Fruit fly (Drosophila melanogaster) whole organism, embryonic: ENCODE data around the gene rols.
A peak's percentile ranks its signal among the peaks of the same experiment; 100 is the strongest.

ENCODE experiments used
- ATbp ChIP-seq: fragments of 200-800 bp; sonication (Bioruptor generic); optimal IDR thresholded peaks from 2 replicates; lab custom pipeline; 2017; ENCODE audit warnings: missing biosample characterization, mild to moderate bottlenecking, missing genetic modification characterization, missing genetic modification reagents
- Aef1 ChIP-seq: fragments of 200-800 bp; sonication (Bioruptor generic); IDR thresholded peaks from 3 replicates; pipeline ENCODE4 v1.3.6; 2022; ENCODE audit warnings: missing biosample characterization, missing genetic modification characterization
- Asciz ChIP-seq: fragments of 200-800 bp; sonication (Bioruptor generic); optimal IDR thresholded peaks from 2 replicates; lab custom pipeline; 2017; ENCODE audit warnings: missing biosample characterization, mild to moderate bottlenecking, missing genetic modification characterization, missing genetic modification reagents
- Atf3 ChIP-seq: fragments of 200-800 bp; sonication (Bioruptor generic); optimal IDR thresholded peaks from 3 replicates; lab custom pipeline; 2016; ENCODE audit warnings: missing biosample characterization, missing genetic modification characterization
- Atf6 ChIP-seq: fragments of 200-800 bp; sonication (Bioruptor generic); IDR thresholded peaks from 2 replicates; pipeline ENCODE4 v1.3.6; 2022; ENCODE audit warnings: missing biosample characterization, missing genetic modification characterization
- CG1024 ChIP-seq: fragments of 200-800 bp; sonication (Bioruptor generic); IDR thresholded peaks from 2 replicates; pipeline ENCODE4 v1.3.6; 2022; ENCODE audit warnings: missing biosample characterization, missing genetic modification characterization
- CG13296 ChIP-seq: fragments of 200-800 bp; sonication (Bioruptor generic); optimal IDR thresholded peaks from 3 replicates; lab custom pipeline; 2018; ENCODE audit warnings: missing biosample characterization, mild to moderate bottlenecking, missing genetic modification characterization
- CG13624 ChIP-seq: fragments of 200-800 bp; sonication (Bioruptor generic); optimal IDR thresholded peaks from 2 replicates; lab custom pipeline; 2016; ENCODE audit warnings: missing biosample characterization, missing genetic modification characterization
- CG13894 ChIP-seq: fragments of 200-800 bp; sonication (Bioruptor generic); optimal IDR thresholded peaks from 3 replicates; lab custom pipeline; 2018; ENCODE audit warnings: missing biosample characterization, mild to moderate bottlenecking, missing genetic modification characterization, moderate library complexity
- CG15514 ChIP-seq: fragments of 200-800 bp; sonication (Bioruptor generic); optimal IDR thresholded peaks from 3 replicates; lab custom pipeline; 2017; ENCODE audit warnings: missing biosample characterization, missing genetic modification characterization, mild to moderate bottlenecking, moderate library complexity, missing genetic modification reagents
- CG15696 ChIP-seq: fragments of 200-800 bp; sonication (Bioruptor generic); optimal IDR thresholded peaks from 2 replicates; lab custom pipeline; 2019; ENCODE audit warnings: missing biosample characterization, mild to moderate bottlenecking, missing genetic modification characterization, moderate library complexity
- CG17328 ChIP-seq: fragments of 200-800 bp; sonication (Bioruptor generic); IDR thresholded peaks from 2 replicates; pipeline ENCODE4 v1.3.6; 2022; ENCODE audit warnings: missing biosample characterization, missing genetic modification characterization
- CG17568 ChIP-seq: fragments of 200-800 bp; sonication (Bioruptor generic); optimal IDR thresholded peaks from 2 replicates; lab custom pipeline; 2018; ENCODE audit warnings: missing biosample characterization, mild to moderate bottlenecking, missing genetic modification characterization, moderate library complexity
- CG2678 ChIP-seq: fragments of 200-800 bp; sonication (Bioruptor generic); optimal IDR thresholded peaks from 3 replicates; lab custom pipeline; 2019; ENCODE audit warnings: missing biosample characterization, mild to moderate bottlenecking, missing genetic modification characterization, moderate library complexity
- CG31388 ChIP-seq: fragments of 200-800 bp; sonication (Bioruptor generic); optimal IDR thresholded peaks from 2 replicates; lab custom pipeline; 2016; ENCODE audit warnings: missing biosample characterization, missing genetic modification characterization
- CG4282 ChIP-seq: fragments of 200-800 bp; sonication (Bioruptor generic); optimal IDR thresholded peaks from 2 replicates; lab custom pipeline; 2016; ENCODE audit warnings: missing biosample characterization, missing genetic modification characterization
- CG4404 ChIP-seq: fragments of 200-800 bp; sonication (Bioruptor generic); IDR thresholded peaks from 2 replicates; pipeline ENCODE4 v1.3.6; 2022; ENCODE audit warnings: missing biosample characterization, missing genetic modification characterization
- CG8765 ChIP-seq: fragments of 200-800 bp; sonication (Bioruptor generic); IDR thresholded peaks from 2 replicates; pipeline ENCODE4 v1.3.6; 2022; ENCODE audit warnings: missing biosample characterization, missing genetic modification characterization
- CG9215 ChIP-seq: fragments of 200-800 bp; sonication (Bioruptor generic); IDR thresholded peaks from 2 replicates; pipeline ENCODE4 v1.3.6; 2022; ENCODE audit warnings: missing biosample characterization, missing genetic modification characterization
- CG9876 ChIP-seq: fragments of 200-800 bp; sonication (Bioruptor generic); optimal IDR thresholded peaks from 2 replicates; lab custom pipeline; 2016; ENCODE audit warnings: missing biosample characterization, missing genetic modification characterization
- Dip2 ChIP-seq: fragments of 200-800 bp; sonication (Bioruptor generic); IDR thresholded peaks from 2 replicates; pipeline ENCODE4 v1.3.6; 2022; ENCODE audit warnings: missing biosample characterization, missing genetic modification characterization
- Dref ChIP-seq: fragments of 200-800 bp; sonication (Bioruptor generic); IDR thresholded peaks from 2 replicates; pipeline ENCODE4 v1.3.6; 2022; ENCODE audit warnings: missing biosample characterization, missing genetic modification characterization
- Fer1 ChIP-seq: fragments of 200-800 bp; sonication (Bioruptor generic); optimal IDR thresholded peaks from 2 replicates; lab custom pipeline; 2017; ENCODE audit warnings: missing biosample characterization, mild to moderate bottlenecking, missing genetic modification characterization
- Hey ChIP-seq: fragments of 200-800 bp; sonication (Bioruptor generic); optimal IDR thresholded peaks from 3 replicates; lab custom pipeline; 2018; ENCODE audit warnings: missing biosample characterization, mild to moderate bottlenecking, missing genetic modification characterization
- NC2α ChIP-seq: fragments of 200-800 bp; sonication (Bioruptor generic); optimal IDR thresholded peaks from 2 replicates; lab custom pipeline; 2016; ENCODE audit warnings: missing biosample characterization, missing genetic modification characterization
- Sry-β ChIP-seq: fragments of 200-800 bp; sonication (Bioruptor generic); optimal IDR thresholded peaks from 2 replicates; lab custom pipeline; 2018; ENCODE audit warnings: missing biosample characterization, mild to moderate bottlenecking, missing genetic modification characterization, moderate library complexity
- Ssrp ChIP-seq: fragments of 200-800 bp; sonication (Bioruptor generic); optimal IDR thresholded peaks from 2 replicates; lab custom pipeline; 2018; ENCODE audit warnings: missing biosample characterization, mild to moderate bottlenecking, missing genetic modification characterization, moderate library complexity
- ash1 ChIP-seq: fragments of 200-800 bp; sonication (Bioruptor generic); optimal IDR thresholded peaks from 2 replicates; lab custom pipeline; 2018; ENCODE audit warnings: missing biosample characterization, mild to moderate bottlenecking, missing genetic modification characterization
- cg ChIP-seq: fragments of 200-800 bp; sonication (Bioruptor generic); optimal IDR thresholded peaks from 3 replicates; lab custom pipeline; 2019; ENCODE audit warnings: missing biosample characterization, mild to moderate bottlenecking, missing genetic modification characterization, moderate library complexity
- chinmo ChIP-seq: fragments of 200-800 bp; sonication (Bioruptor generic); IDR thresholded peaks from 4 replicates; pipeline ENCODE4 v1.3.6; 2022; ENCODE audit warnings: missing biosample characterization, missing genetic modification characterization; ENCODE audit not compliant: partially characterized antibody
- corto ChIP-seq: fragments of 200-800 bp; sonication (Bioruptor generic); optimal IDR thresholded peaks from 2 replicates; lab custom pipeline; 2016; ENCODE audit warnings: missing biosample characterization, mild to moderate bottlenecking, missing genetic modification characterization, moderate library complexity
- crol ChIP-seq: fragments of 200-800 bp; sonication (Bioruptor generic); IDR thresholded peaks from 2 replicates; pipeline ENCODE4 v1.3.6; 2022; ENCODE audit warnings: missing biosample characterization, missing genetic modification characterization
- dmrt11E ChIP-seq: fragments of 200-800 bp; sonication (Bioruptor generic); optimal IDR thresholded peaks from 3 replicates; lab custom pipeline; 2018; ENCODE audit warnings: missing biosample characterization, mild to moderate bottlenecking, missing genetic modification characterization, moderate library complexity
- dpn ChIP-seq, 2 experiments: fragments of 200-800 bp; sonication (Bioruptor generic); optimal IDR thresholded peaks; 3 replicates each; lab custom pipeline; 2016; ENCODE audit warnings: missing biosample characterization in 2 of 2, missing genetic modification characterization in 2 of 2
- grau ChIP-seq: fragments of 200-800 bp; optimal IDR thresholded peaks from 3 replicates; lab custom pipeline; 2019; ENCODE audit warnings: missing biosample characterization, mild to moderate bottlenecking, missing genetic modification characterization, moderate library complexity
- grn ChIP-seq: fragments of 200-800 bp; sonication (Bioruptor generic); optimal IDR thresholded peaks from 3 replicates; lab custom pipeline; 2017; ENCODE audit warnings: missing biosample characterization, missing genetic modification characterization
- hkb ChIP-seq, 2 experiments: fragments of 200-800 bp in 1 of 2; fragments of >200 bp in 1 of 2; sonication (Bioruptor generic) in 1 of 2; IDR thresholded peaks in 1 of 2; optimal IDR thresholded peaks in 1 of 2; 2 replicates each; pipeline versions ENCODE4 v1.3.6 to Lab custom; 2017 to 2022; ENCODE audit warnings: missing biosample characterization in 1 of 2, missing genetic modification characterization in 1 of 2
- knrl ChIP-seq: fragments of 200-800 bp; sonication (Bioruptor generic); IDR thresholded peaks from 3 replicates; pipeline ENCODE4 v1.3.6; 2022; ENCODE audit warnings: missing biosample characterization, missing genetic modification characterization; ENCODE audit not compliant: partially characterized antibody
- lola ChIP-seq, 3 experiments: fragments of >200 bp in 2 of 3; fragments of 200-800 bp in 1 of 3; sonication (Bioruptor generic) in 1 of 3; optimal IDR thresholded peaks; 2 replicates each; lab custom pipeline; 2017 to 2019; ENCODE audit warnings: missing biosample characterization in 3 of 3, missing genetic modification characterization in 3 of 3, mild to moderate bottlenecking in 1 of 3, moderate library complexity in 1 of 3
- lov ChIP-seq, 2 experiments: fragments of 200-800 bp in 1 of 2; fragments of >200 bp in 1 of 2; sonication (Bioruptor generic) in 1 of 2; IDR thresholded peaks in 1 of 2; optimal IDR thresholded peaks in 1 of 2; 2 replicates in 1 of 2; 3 replicates in 1 of 2; pipeline versions ENCODE4 v1.3.6 to Lab custom; 2017 to 2022; ENCODE audit warnings: missing biosample characterization in 1 of 2, missing genetic modification characterization in 1 of 2
- mirr ChIP-seq: fragments of 200-800 bp; sonication (Bioruptor generic); optimal IDR thresholded peaks from 3 replicates; lab custom pipeline; 2018; ENCODE audit warnings: missing biosample characterization, mild to moderate bottlenecking, missing genetic modification characterization
- pnt ChIP-seq: fragments of 200-800 bp; sonication (Bioruptor generic); optimal IDR thresholded peaks from 3 replicates; lab custom pipeline; 2016; ENCODE audit warnings: missing biosample characterization, missing genetic modification characterization
- ranshi ChIP-seq: fragments of 200-800 bp; sonication (Bioruptor generic); IDR thresholded peaks from 2 replicates; pipeline ENCODE4 v1.3.6; 2022; ENCODE audit warnings: missing biosample characterization, missing genetic modification characterization
- scrt ChIP-seq: fragments of 200-800 bp; sonication (Bioruptor generic); optimal IDR thresholded peaks from 2 replicates; lab custom pipeline; 2018; ENCODE audit warnings: missing biosample characterization, mild to moderate bottlenecking, missing genetic modification characterization, moderate library complexity
- sens-2 ChIP-seq: fragments of 200-800 bp; sonication (Bioruptor generic); IDR thresholded peaks from 2 replicates; pipeline ENCODE4 v1.3.6; 2022; ENCODE audit warnings: missing biosample characterization, missing genetic modification characterization
- slbo ChIP-seq: fragments of 200-800 bp; sonication (Bioruptor generic); IDR thresholded peaks from 2 replicates; pipeline ENCODE4 v1.3.6; 2022; ENCODE audit warnings: missing biosample characterization, missing genetic modification characterization
- so ChIP-seq: fragments of 200-800 bp; sonication (Bioruptor generic); IDR thresholded peaks from 3 replicates; pipeline ENCODE4 v1.3.6; 2022; ENCODE audit warnings: missing biosample characterization, missing genetic modification characterization
- ssp ChIP-seq: fragments of 200-800 bp; sonication (Bioruptor generic); IDR thresholded peaks from 2 replicates; pipeline ENCODE4 v1.3.6; 2022; ENCODE audit warnings: missing biosample characterization, missing genetic modification characterization
- tio ChIP-seq: fragments of 200-800 bp; sonication (Bioruptor generic); optimal IDR thresholded peaks from 2 replicates; lab custom pipeline; 2017; ENCODE audit warnings: missing biosample characterization, missing genetic modification characterization, inconsistent platforms
- trem ChIP-seq: fragments of 200-800 bp; optimal IDR thresholded peaks from 3 replicates; lab custom pipeline; 2019; ENCODE audit warnings: missing biosample characterization, mild to moderate bottlenecking, missing genetic modification characterization, moderate library complexity

The rols gene

DNA sequence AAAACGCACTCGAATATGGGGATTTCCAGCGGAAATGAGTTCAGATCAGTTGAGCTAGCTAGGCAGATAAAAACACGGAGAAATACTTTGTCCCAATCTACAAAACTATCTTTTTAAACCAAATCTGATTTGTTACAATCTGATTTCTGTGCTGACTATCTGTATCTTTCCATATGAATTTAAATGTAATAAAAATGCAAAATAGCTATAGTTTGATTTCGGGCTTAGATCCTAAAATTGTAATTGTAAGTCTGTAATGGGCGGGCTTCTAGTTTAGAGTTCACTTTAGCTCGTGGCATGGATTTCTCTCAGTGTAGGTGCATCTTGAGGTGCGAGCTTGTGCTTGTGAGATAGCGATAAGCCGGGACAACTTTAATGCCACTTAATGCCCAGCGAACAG, 2.4 kb downstream of the rols start (continued):
- no peak for TF ChIP-seq CG13296
- no peak for TF ChIP-seq CG15514 (GFP tag; lab: Kevin White, UChicago)
- TF ChIP-seq scrt (GFP tag; lab: Kevin White, UChicago), result no peak
- no peak for TF ChIP-seq ranshi (GFP tag; lab: Robert Waterston, UW)
- no peak for TF ChIP-seq Hey
- TF ChIP-seq crol, result no peak
- TF ChIP-seq CG17328, result peak; percentile 26; the same call in 1 of the 2 replicates
- TF ChIP-seq CG15696 (tag; lab: Kevin White, UChicago), result peak; percentile 25
- peak; percentile 6 for TF ChIP-seq trem (tag; lab: Kevin White, UChicago)
- TF ChIP-seq NC2α (GFP tag; lab: Kevin White, UChicago), result no peak
- TF ChIP-seq Dip2, result no peak
- no peak for TF ChIP-seq CG8765 (GFP tag; lab: Robert Waterston, UW)
- TF ChIP-seq slbo (GFP tag; lab: Robert Waterston, UW), result no peak
- TF ChIP-seq Aef1 (GFP tag; lab: Robert Waterston, UW), result no peak
- no peak for TF ChIP-seq CG31388 (GFP tag; lab: Kevin White, UChicago)
- TF ChIP-seq so (GFP tag; lab: Robert Waterston, UW), result no peak
- no peak for TF ChIP-seq lov (optimal IDR thresholded peaks at IDR 0.05; lab: Kevin White, UChicago)
- no peak for TF ChIP-seq lov (GFP tag; IDR thresholded peaks at IDR 0.05; lab: Robert Waterston, UW)
- no peak for TF ChIP-seq CG13894
- no peak for TF ChIP-seq cg (GFP tag; lab: Kevin White, UChicago)
- no peak for TF ChIP-seq CG4404 (GFP tag; lab: Robert Waterston, UW)
- TF ChIP-seq dmrt11E (tag; lab: Kevin White, UChicago), result peak; percentile 69
- no peak for TF ChIP-seq ash1 (GFP tag; lab: Kevin White, UChicago)
- peak; percentile 32 for TF ChIP-seq Ssrp (tag; lab: Kevin White, UChicago)
- peak in 1 of 3 experiments; percentile 65 for TF ChIP-seq lola (GFP tag; optimal IDR thresholded peaks at IDR 0.05; lab: Kevin White, UChicago)
- no peak for TF ChIP-seq CG13624
- TF ChIP-seq grau (tag; lab: Kevin White, UChicago), result no peak
- TF ChIP-seq Fer1, result no peak
- no peak for TF ChIP-seq sens-2 (GFP tag; lab: Robert Waterston, UW)
- no peak for TF ChIP-seq ssp (GFP tag; lab: Robert Waterston, UW)
- TF ChIP-seq corto (GFP tag; lab: Kevin White, UChicago), result no peak
- TF ChIP-seq ATbp (GFP tag; lab: Kevin White, UChicago), result no peak
- TF ChIP-seq pnt, result no peak
- TF ChIP-seq dpn (GFP tag; optimal IDR thresholded peaks at IDR 0.05; lab: Kevin White, UChicago), result peak in 1 of 2 experiments; percentile 4
- no peak for TF ChIP-seq Sry-β
- TF ChIP-seq Dref (GFP tag; lab: Robert Waterston, UW), result no peak
- TF ChIP-seq grn (GFP tag; lab: Kevin White, UChicago), result peak; percentile 8
- TF ChIP-seq Asciz, result no peak
- TF ChIP-seq CG4282 (GFP tag; lab: Kevin White, UChicago), result no peak
- TF ChIP-seq CG9876 (GFP tag; lab: Kevin White, UChicago), result no peak
- TF ChIP-seq mirr (GFP tag; lab: Kevin White, UChicago), result no peak
- TF ChIP-seq CG17568 (GFP tag; lab: Kevin White, UChicago), result no peak
- no peak for TF ChIP-seq Atf3 (GFP tag; lab: Kevin White, UChicago)
- TF ChIP-seq Atf6, result no peak
- TF ChIP-seq hkb (optimal IDR thresholded peaks at IDR 0.05; lab: Kevin White, UChicago), result no peak
- no peak for TF ChIP-seq hkb (GFP tag; IDR thresholded peaks at IDR 0.05; lab: Robert Waterston, UW)
- no peak for TF ChIP-seq CG1024 (GFP tag; lab: Robert Waterston, UW)
- TF ChIP-seq chinmo (GFP tag; lab: Robert Waterston, UW), result no peak
- TF ChIP-seq CG2678, result peak; percentile 12
- peak; percentile 21 for TF ChIP-seq tio (GFP tag; lab: Kevin White, UChicago)
- no peak for TF ChIP-seq knrl (GFP tag; lab: Robert Waterston, UW)
- TF ChIP-seq CG9215 (GFP tag; lab: Robert Waterston, UW), result no peak
